Worm (Caenorhabditis elegans): Measurements from ENCODE around the gene cdr-2.

The cdr-2 gene

DNA sequence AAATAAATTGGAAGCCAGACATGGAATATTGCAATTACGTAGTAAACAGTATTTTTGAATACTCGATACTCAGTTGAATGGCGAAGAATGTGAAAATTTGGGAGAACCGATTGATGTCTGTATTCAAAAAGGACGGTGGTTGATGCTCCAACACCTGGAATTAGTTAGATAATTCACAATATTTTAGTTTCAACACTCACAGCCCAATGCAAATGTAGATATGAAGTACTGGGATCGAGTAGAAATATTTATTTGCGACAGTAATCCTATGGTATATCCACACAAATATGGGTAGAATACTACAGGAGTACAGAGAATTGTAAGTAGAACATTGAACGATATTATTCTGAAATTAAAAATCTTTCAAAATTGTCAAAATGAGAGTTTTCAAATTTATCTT, 17.6 kb upstream of the cdr-2 start:
- TF ChIP-seq rpc-1 (optimal IDR thresholded peaks at IDR 0.05) (no peak), rpc-1 (tag; optimal IDR thresholded peaks at IDR 0.05) (no peak), F57A8.1 (GFP tag; optimal IDR thresholded peaks at IDR 0.05) (no peak), C06A6.2 (GFP tag; conservative IDR thresholded peaks at IDR 0.05) (no peak), nhr-27 (tag; optimal IDR thresholded peaks at IDR 0.05) (no peak), lin-54 (GFP tag; optimal IDR thresholded peaks at IDR 0.05) (no peak), F55B11.4 (tag; optimal IDR thresholded peaks at IDR 0.05; ENCODE audit: borderline replicate concordance, insufficient read depth) (no peak), snpc-1.3 (tag; optimal IDR thresholded peaks at IDR 0.05; ENCODE audit: insufficient read depth) (no peak), Y53F4B.3 (GFP tag; IDR thresholded peaks at IDR 0.05) (no peak), aptf-2 (GFP tag; conservative IDR thresholded peaks at IDR 0.05) (no peak), madf-8 (GFP tag; conservative IDR thresholded peaks at IDR 0.05) (no peak), B0261.1 (tag; optimal IDR thresholded peaks at IDR 0.05) (no peak)

- TF ChIP-seq cebp-2 (GFP tag; IDR thresholded peaks at IDR 0.05) (no peak), lsy-27 (tag; optimal IDR thresholded peaks at IDR 0.05; ENCODE audit: borderline replicate concordance, insufficient read depth) (no peak), efl-1 (GFP tag; optimal IDR thresholded peaks at IDR 0.05) (no peak), B0019.2 (GFP tag; conservative IDR thresholded peaks at IDR 0.05) (no peak), T26A5.8 (tag; optimal IDR thresholded peaks at IDR 0.05) (no peak), atf-7 (tag; optimal IDR thresholded peaks at IDR 0.05) (no peak), mxl-1 (tag; optimal IDR thresholded peaks at IDR 0.05) (no peak), ceh-27 (GFP tag; optimal IDR thresholded peaks at IDR 0.05) (no peak), Y67H2A.10 (GFP tag; conservative IDR thresholded peaks at IDR 0.05) (no peak), Y95B8A.8 (GFP tag; IDR thresholded peaks at IDR 0.05) (no peak)
Observed at ce11 chrV:12432111-12432510, 16.6 kb upstream of the cdr-2 start, which contains the start of gene C54D10.13. Gene C54D10.13 (minus strand): TSS chrV:12432289.

- TF ChIP-seq pbrm-1 (GFP tag; IDR thresholded peaks at IDR 0.05) (no peak), nhr-80 (tag; optimal IDR thresholded peaks at IDR 0.05) (no peak), ceh-91 (GFP tag; IDR thresholded peaks at IDR 0.05) (no peak), ztf-22 (GFP tag; optimal IDR thresholded peaks at IDR 0.05) (no peak), cebp-2 (GFP tag; IDR thresholded peaks at IDR 0.05) (no peak), ztf-28 (GFP tag; IDR thresholded peaks at IDR 0.05) (no peak), ztf-6 (GFP tag; IDR thresholded peaks at IDR 0.05) (no peak), B0019.2 (GFP tag; conservative IDR thresholded peaks at IDR 0.05) (no peak), rpc-1 (optimal IDR thresholded peaks at IDR 0.05) (no peak), rpc-1 (tag; optimal IDR thresholded peaks at IDR 0.05) (no peak)
Observed at ce11 chrV:12429039-12429438, 13.5 kb upstream of the cdr-2 start, which contains the start of gene C54D10.5. Gene C54D10.5 (plus strand): TSS chrV:12429339.

DNA sequence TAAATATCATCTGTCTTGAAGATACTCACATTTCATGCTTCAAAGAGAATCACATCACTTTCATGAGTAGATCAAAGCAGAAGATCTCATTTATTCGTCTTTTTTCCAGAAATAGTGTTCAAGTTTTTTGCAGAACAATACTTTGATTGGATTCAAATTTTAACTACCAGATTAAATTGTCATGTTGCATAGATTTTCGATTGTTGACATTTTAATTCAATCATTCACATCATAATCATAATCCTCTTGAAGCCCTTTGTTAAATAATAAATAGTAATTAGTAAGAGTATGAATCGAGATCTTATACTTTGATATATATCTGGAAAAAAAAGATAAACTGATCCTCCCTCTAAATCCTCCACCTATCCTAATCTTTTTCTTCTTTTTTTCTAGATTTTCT, 12.3 kb upstream of the cdr-2 start:
- no peak for TF ChIP-seq sdz-38 (tag; optimal IDR thresholded peaks at IDR 0.05)
- TF ChIP-seq nhr-80 (tag; optimal IDR thresholded peaks at IDR 0.05), result no peak
- TF ChIP-seq nfya-1 (tag; optimal IDR thresholded peaks at IDR 0.05; ENCODE audit: borderline replicate concordance, insufficient read depth), result no peak
- TF ChIP-seq ceh-40 (GFP tag; IDR thresholded peaks at IDR 0.05), result no peak
- TF ChIP-seq C06A6.2 (GFP tag; conservative IDR thresholded peaks at IDR 0.05), result no peak

ce11 chrV:12421360-12421759, 5.9 kb upstream of the cdr-2 start:
- TF ChIP-seq dox-1 (GFP tag; IDR thresholded peaks at IDR 0.05) (no peak), dpff-1 (tag; optimal IDR thresholded peaks at IDR 0.05) (no peak), hmg-1.2 (GFP tag; IDR thresholded peaks at IDR 0.05) (no peak), C17E4.6 (GFP tag; IDR thresholded peaks at IDR 0.05) (no peak), cebp-1 (GFP tag; IDR thresholded peaks at IDR 0.05) (no peak), cebp-1 (tag; optimal IDR thresholded peaks at IDR 0.05) (no peak), hlh-12 (tag; optimal IDR thresholded peaks at IDR 0.05) (no peak), F57A8.1 (GFP tag; optimal IDR thresholded peaks at IDR 0.05) (no peak), ztf-6 (GFP tag; IDR thresholded peaks at IDR 0.05) (no peak), mcd-1 (GFP tag; IDR thresholded peaks at IDR 0.05) (no peak), ekl-4 (GFP tag; IDR thresholded peaks at IDR 0.05) (no peak)
